Worm (Caenorhabditis elegans): ENCODE measurements around the gene R13A5.11.
A peak's percentile ranks its signal among the peaks of the same experiment; 100 is the strongest.

R13A5.11 gene

ce11 chrIII:7566098-7566497 is 27.0 kb downstream of the R13A5.11 start, which contains the start of gene ttr-32:
Gene ttr-32, plus strand, starts transcription at chrIII:7566411.
- no peak for TF ChIP-seq ceh-16 (tag; optimal IDR thresholded peaks at IDR 0.05)
- TF ChIP-seq sma-3 (GFP tag; optimal IDR thresholded peaks at IDR 0.05) = peak; percentile 41
- TF ChIP-seq nhr-25 (tag; optimal IDR thresholded peaks at IDR 0.05) = peak; percentile 56
- no peak for TF ChIP-seq aly-2 (tag; optimal IDR thresholded peaks at IDR 0.05)
- TF ChIP-seq dmd-4 (tag; optimal IDR thresholded peaks at IDR 0.05) = no peak

ce11 chrIII:7565247-7565646 is 27.9 kb downstream of the R13A5.11 start, which contains the start of gene ttr-8:
Gene ttr-8, minus strand, starts transcription at chrIII:7565347.
- TF ChIP-seq sem-4 (tag; optimal IDR thresholded peaks at IDR 0.05) (no peak), peb-1 (tag; optimal IDR thresholded peaks at IDR 0.05) (no peak), skn-1 (tag; optimal IDR thresholded peaks at IDR 0.05) (no peak), ama-1 (optimal IDR thresholded peaks at IDR 0.05) (no peak), nhr-21 (tag; optimal IDR thresholded peaks at IDR 0.05) (no peak), unc-55 (GFP tag; optimal IDR thresholded peaks at IDR 0.05) (no peak), nhr-6 (tag; optimal IDR thresholded peaks at IDR 0.05) (no peak), dmd-4 (tag; optimal IDR thresholded peaks at IDR 0.05) (no peak), nhr-12 (tag; optimal IDR thresholded peaks at IDR 0.05) (no peak), mdl-1 (tag; optimal IDR thresholded peaks at IDR 0.05) (no peak), snpc-4 (tag; optimal IDR thresholded peaks at IDR 0.05) (no peak), nhr-23 (tag; optimal IDR thresholded peaks at IDR 0.05) (no peak)

- TF ChIP-seq skn-1 (tag; optimal IDR thresholded peaks at IDR 0.05) = no peak
These were observed 31.3 kb downstream of the R13A5.11 start, which contains the start of gene lgc-12 for ce11 chrIII:7561872-7562271. Gene lgc-12, plus strand, starts transcription at chrIII:7562172.

- TF ChIP-seq unc-55 (GFP tag; optimal IDR thresholded peaks at IDR 0.05) (peak; percentile 22), lin-13 (GFP tag; optimal IDR thresholded peaks at IDR 0.05) (no peak), Y55F3AM.14 (GFP tag; optimal IDR thresholded peaks at IDR 0.05) (no peak), C34F6.9 (tag; optimal IDR thresholded peaks at IDR 0.05) (peak; percentile 19), elt-3 (tag; optimal IDR thresholded peaks at IDR 0.05) (no peak), nhr-129 (tag; optimal IDR thresholded peaks at IDR 0.05) (peak; percentile 64), unc-62 (GFP tag; optimal IDR thresholded peaks at IDR 0.05) (peak; percentile 78), lsy-2 (tag; optimal IDR thresholded peaks at IDR 0.05) (peak in 1 of 2 experiments; percentile 42), mab-5 (tag; optimal IDR thresholded peaks at IDR 0.05) (peak; percentile 18), egl-27 (tag; optimal IDR thresholded peaks at IDR 0.05) (peak; percentile 32), elt-1 (tag; optimal IDR thresholded peaks at IDR 0.05) (no peak), sma-9 (GFP tag; optimal IDR thresholded peaks at IDR 0.05) (peak; percentile 45), sma-9 (tag; optimal IDR thresholded peaks at IDR 0.05) (no peak), zag-1 (tag; optimal IDR thresholded peaks at IDR 0.05) (peak; percentile 18), ceh-16 (tag; optimal IDR thresholded peaks at IDR 0.05) (no peak), lin-39 (tag; optimal IDR thresholded peaks at IDR 0.05) (peak; percentile 52), nhr-12 (tag; optimal IDR thresholded peaks at IDR 0.05) (no peak), F13H6.1 (tag; optimal IDR thresholded peaks at IDR 0.05) (peak; percentile 68), crh-2 (tag; optimal IDR thresholded peaks at IDR 0.05) (no peak)
These were observed 33.3 kb downstream of the R13A5.11 start for ce11 chrIII:7559869-7560268.

ce11 chrIII:7558658-7559057 is 34.5 kb downstream of the R13A5.11 start:
- TF ChIP-seq snpc-4 (tag; optimal IDR thresholded peaks at IDR 0.05) (no peak), R02D3.7 (tag; optimal IDR thresholded peaks at IDR 0.05) (no peak), ama-1 (optimal IDR thresholded peaks at IDR 0.05) (no peak), blmp-1 (tag; optimal IDR thresholded peaks at IDR 0.05; ENCODE audit: insufficient read depth) (no peak), egl-27 (tag; optimal IDR thresholded peaks at IDR 0.05) (no peak), elt-1 (tag; optimal IDR thresholded peaks at IDR 0.05) (no peak), sem-4 (tag; optimal IDR thresholded peaks at IDR 0.05) (no peak), dmd-4 (tag; optimal IDR thresholded peaks at IDR 0.05) (no peak), ztf-11 (tag; optimal IDR thresholded peaks at IDR 0.05) (no peak), ceh-16 (tag; optimal IDR thresholded peaks at IDR 0.05) (no peak), fos-1 (tag; optimal IDR thresholded peaks at IDR 0.05) (no peak), mbf-1 (tag; optimal IDR thresholded peaks at IDR 0.05) (no peak), nhr-23 (tag; optimal IDR thresholded peaks at IDR 0.05) (no peak), sma-3 (GFP tag; optimal IDR thresholded peaks at IDR 0.05) (no peak), mdl-1 (tag; optimal IDR thresholded peaks at IDR 0.05) (no peak), aly-2 (tag; optimal IDR thresholded peaks at IDR 0.05) (no peak), skn-1 (tag; optimal IDR thresholded peaks at IDR 0.05) (no peak), nhr-6 (tag; optimal IDR thresholded peaks at IDR 0.05) (no peak), nhr-10 (tag; optimal IDR thresholded peaks at IDR 0.05) (no peak), Y55F3AM.14 (GFP tag; optimal IDR thresholded peaks at IDR 0.05) (no peak)

Data from whole organism, L2 larva.